Worm (Caenorhabditis elegans) whole organism, late embryonic: ENCODE measurements around the gene Y39F10C.3.

Source experiments
- K02D7.2 ChIP-seq: sonication (generic microtip); optimal IDR thresholded peaks from 2 replicates; lab custom pipeline; 2017; ENCODE audit warnings: mild to moderate bottlenecking, missing genetic modification characterization, missing compliant biosample characterization
- ahr-1 ChIP-seq: sonication (generic microtip); optimal IDR thresholded peaks from 2 replicates; lab custom pipeline; 2016; ENCODE audit warnings: missing genetic modification characterization, missing compliant biosample characterization
- ama-1 ChIP-seq: fragments of 150-350 bp; optimal IDR thresholded peaks from 2 replicates; lab custom pipeline; 2014
- ceh-19 ChIP-seq: fragments of 200-800 bp; sonication (Bioruptor generic); optimal IDR thresholded peaks from 2 replicates; lab custom pipeline; 2018; ENCODE audit warnings: mild to moderate bottlenecking, missing genetic modification characterization, missing compliant biosample characterization
- ceh-2 ChIP-seq: sonication (generic microtip); optimal IDR thresholded peaks from 2 replicates; lab custom pipeline; 2016; ENCODE audit warnings: missing genotype, missing genetic modification characterization, missing compliant biosample characterization
- ceh-34 ChIP-seq: sonication (generic microtip); optimal IDR thresholded peaks from 2 replicates; lab custom pipeline; 2016; ENCODE audit warnings: mild to moderate bottlenecking, missing genetic modification characterization, missing compliant biosample characterization
- ceh-9 ChIP-seq: sonication (generic microtip); optimal IDR thresholded peaks from 2 replicates; lab custom pipeline; 2016; ENCODE audit warnings: mild to moderate bottlenecking, missing genetic modification characterization, inconsistent platforms, missing compliant biosample characterization
- dmd-4 ChIP-seq: sonication (generic microtip); optimal IDR thresholded peaks from 2 replicates; lab custom pipeline; 2016; ENCODE audit warnings: borderline replicate concordance, missing genetic modification characterization, missing compliant biosample characterization
- dve-1 ChIP-seq: sonication (generic microtip); optimal IDR thresholded peaks from 2 replicates; lab custom pipeline; 2017; ENCODE audit warnings: antibody characterized with exemption, mild to moderate bottlenecking, missing genetic modification characterization, missing compliant biosample characterization
- elt-2 ChIP-seq: sonication (generic microtip); optimal IDR thresholded peaks from 2 replicates; lab custom pipeline; 2016; ENCODE audit warnings: missing genetic modification reagents, missing genetic modification characterization, missing compliant biosample characterization
- elt-4 ChIP-seq: sonication (generic microtip); optimal IDR thresholded peaks from 2 replicates; lab custom pipeline; 2016; ENCODE audit warnings: missing genetic modification characterization, missing compliant biosample characterization
- fkh-6 ChIP-seq: sonication (generic microtip); optimal IDR thresholded peaks from 2 replicates; lab custom pipeline; 2016; ENCODE audit warnings: missing genetic modification characterization, missing compliant biosample characterization
- hlh-15 ChIP-seq: sonication (generic microtip); optimal IDR thresholded peaks from 2 replicates; lab custom pipeline; 2016; ENCODE audit warnings: missing genetic modification characterization, missing compliant biosample characterization
- hlh-6 ChIP-seq: sonication (generic microtip); optimal IDR thresholded peaks from 2 replicates; lab custom pipeline; 2016; ENCODE audit warnings: missing genotype, missing genetic modification characterization, missing compliant biosample characterization
- hlh-8 ChIP-seq: sonication (generic microtip); optimal IDR thresholded peaks from 2 replicates; lab custom pipeline; 2016; ENCODE audit warnings: missing genotype, missing genetic modification characterization, missing compliant biosample characterization
- lim-6 ChIP-seq: sonication (generic microtip); optimal IDR thresholded peaks from 2 replicates; lab custom pipeline; 2016; ENCODE audit warnings: missing genetic modification characterization, missing compliant biosample characterization
- mec-3 ChIP-seq: sonication (generic microtip); optimal IDR thresholded peaks from 2 replicates; lab custom pipeline; 2016; ENCODE audit warnings: borderline replicate concordance, missing genetic modification characterization, missing compliant biosample characterization
- nfya-1 ChIP-seq: sonication (generic microtip); optimal IDR thresholded peaks from 2 replicates; lab custom pipeline; 2017; ENCODE audit warnings: missing genetic modification characterization, mild to moderate bottlenecking, missing compliant biosample characterization, antibody characterized with exemption, moderate library complexity
- nhr-11 ChIP-seq: fragments of 150-350 bp; optimal IDR thresholded peaks from 2 replicates; lab custom pipeline; 2014; ENCODE audit warnings: missing biosample characterization, missing genetic modification characterization
- nhr-232 ChIP-seq: sonication (generic microtip); optimal IDR thresholded peaks from 2 replicates; lab custom pipeline; 2016; ENCODE audit warnings: missing genetic modification characterization, missing compliant biosample characterization
- npax-4 ChIP-seq: sonication (generic microtip); optimal IDR thresholded peaks from 2 replicates; lab custom pipeline; 2016; ENCODE audit warnings: missing genetic modification characterization, missing compliant biosample characterization
- odd-2 ChIP-seq: sonication (generic microtip); optimal IDR thresholded peaks from 2 replicates; lab custom pipeline; 2017; ENCODE audit warnings: antibody characterized with exemption, mild to moderate bottlenecking, missing genetic modification characterization, missing compliant biosample characterization
- pag-3 ChIP-seq: sonication (generic microtip); optimal IDR thresholded peaks from 2 replicates; lab custom pipeline; 2016; ENCODE audit warnings: missing compliant biosample characterization, missing genetic modification characterization, borderline replicate concordance
- pax-1 ChIP-seq: fragments of 150-350 bp; optimal IDR thresholded peaks from 2 replicates; lab custom pipeline; 2014; ENCODE audit warnings: missing biosample characterization, missing genetic modification characterization
- pqm-1 ChIP-seq: sonication (generic microtip); optimal IDR thresholded peaks from 2 replicates; lab custom pipeline; 2016; ENCODE audit warnings: missing genetic modification characterization, missing compliant biosample characterization
- sdc-2 ChIP-seq: sonication (generic microtip); optimal IDR thresholded peaks from 2 replicates; lab custom pipeline; 2016; ENCODE audit warnings: missing genotype, missing genetic modification characterization, missing compliant biosample characterization
- sox-2 ChIP-seq: fragments of 200-800 bp; sonication (Bioruptor generic); IDR thresholded peaks from 2 replicates; pipeline ENCODE4 v1.3.6; 2022; ENCODE audit warnings: missing genetic modification reagents, missing genetic modification characterization, missing compliant biosample characterization
- sox-4 ChIP-seq: sonication (generic microtip); optimal IDR thresholded peaks from 2 replicates; lab custom pipeline; 2017; ENCODE audit warnings: mild to moderate bottlenecking, missing genetic modification characterization, inconsistent platforms, missing compliant biosample characterization
- tbx-2 ChIP-seq: sonication (generic microtip); optimal IDR thresholded peaks from 2 replicates; lab custom pipeline; 2016; ENCODE audit warnings: missing genetic modification characterization, missing compliant biosample characterization
- ttx-3 ChIP-seq: sonication (generic microtip); optimal IDR thresholded peaks from 2 replicates; lab custom pipeline; 2016; ENCODE audit warnings: missing genetic modification reagents, missing genetic modification characterization, missing compliant biosample characterization
- unc-3 ChIP-seq, 2 experiments: fragments of 200-800 bp in 1 of 2; sonication (Bioruptor generic) in 1 of 2; sonication (generic microtip) in 1 of 2; conservative IDR thresholded peaks in 1 of 2; optimal IDR thresholded peaks in 1 of 2; 2 replicates each; pipeline versions ENCODE4 v1.3.6 to Lab custom; 2016 to 2022; ENCODE audit warnings: missing compliant biosample characterization in 2 of 2, missing genetic modification characterization in 2 of 2, missing genetic modification reagents in 1 of 2
- unc-42 ChIP-seq: sonication (generic microtip); optimal IDR thresholded peaks from 2 replicates; lab custom pipeline; 2016; ENCODE audit warnings: missing genotype, missing genetic modification characterization, missing compliant biosample characterization
- unc-86 ChIP-seq: sonication (generic microtip); optimal IDR thresholded peaks from 2 replicates; lab custom pipeline; 2016; ENCODE audit warnings: missing genetic modification characterization, missing compliant biosample characterization

The Y39F10C.3 gene

DNA sequence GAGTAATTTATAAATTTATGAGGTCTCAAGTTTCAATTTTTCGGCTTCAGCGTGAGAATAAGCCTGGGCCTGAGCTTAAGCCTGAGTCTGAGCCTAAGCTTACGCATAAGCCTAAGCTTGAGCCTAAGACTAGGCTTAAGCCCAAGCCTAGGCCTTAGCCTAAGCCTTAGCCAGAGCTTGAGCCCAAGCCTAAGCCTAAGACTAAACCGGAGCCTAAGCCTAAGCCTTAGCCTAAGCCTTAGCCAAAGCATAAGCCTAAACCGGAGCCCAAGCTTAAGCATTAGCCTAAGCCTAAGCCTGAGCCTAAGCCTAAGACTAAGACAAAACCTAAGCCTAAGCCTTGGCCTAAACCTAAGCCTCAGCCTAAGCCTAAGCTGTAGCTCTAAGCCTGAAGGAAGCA lies 30.5 kb upstream of the Y39F10C.3 start:
- no peak for TF ChIP-seq ceh-19
- peak; percentile 80 for TF ChIP-seq dve-1 (tag; lab: Kevin White, UChicago)

DNA sequence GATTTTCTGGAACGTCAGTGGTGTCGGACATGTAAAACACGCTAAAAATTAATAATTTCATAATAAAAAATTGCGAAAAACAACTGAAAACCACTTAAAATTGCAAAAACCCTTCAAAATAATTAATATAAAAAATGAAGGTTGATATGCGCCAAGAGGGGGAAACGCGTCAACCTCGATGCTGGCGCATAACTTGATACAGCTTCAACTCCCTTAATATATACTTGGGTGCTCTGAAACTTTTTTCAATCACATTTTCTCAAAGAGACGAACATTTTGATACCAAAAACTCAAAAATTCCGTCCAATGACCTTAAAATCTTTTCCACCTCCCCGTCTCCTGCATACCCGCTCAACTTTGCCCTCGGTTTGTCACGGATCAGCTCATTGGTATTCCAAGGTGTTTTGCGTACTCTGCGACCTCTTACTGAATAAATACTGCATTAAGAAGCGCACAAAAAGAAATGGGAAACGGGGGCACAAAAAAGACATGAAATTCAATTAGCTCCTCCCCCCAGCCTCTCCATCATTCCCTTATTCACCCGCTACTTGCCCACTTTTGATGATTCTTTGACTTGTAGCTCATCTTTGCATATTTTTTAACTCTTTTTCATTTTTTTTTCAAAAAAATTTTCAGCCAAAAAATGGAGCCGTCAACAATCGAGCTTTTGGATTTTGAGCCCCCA lies 23.8 kb upstream of the Y39F10C.3 start, which contains the start of the genes K07E8.7 and frpr-14:
K07E8.7 (minus strand) TSS at position 47 of the 685 bp plus-strand sequence.
frpr-14 (plus strand) TSS at position 635 of the 685 bp plus-strand sequence.
- TF ChIP-seq ceh-2 (tag; lab: Kevin White, UChicago) (no peak), K02D7.2 (no peak), hlh-8 (no peak), ahr-1 (no peak), unc-42 (tag; lab: Kevin White, UChicago) (peak; percentile 27)

DNA sequence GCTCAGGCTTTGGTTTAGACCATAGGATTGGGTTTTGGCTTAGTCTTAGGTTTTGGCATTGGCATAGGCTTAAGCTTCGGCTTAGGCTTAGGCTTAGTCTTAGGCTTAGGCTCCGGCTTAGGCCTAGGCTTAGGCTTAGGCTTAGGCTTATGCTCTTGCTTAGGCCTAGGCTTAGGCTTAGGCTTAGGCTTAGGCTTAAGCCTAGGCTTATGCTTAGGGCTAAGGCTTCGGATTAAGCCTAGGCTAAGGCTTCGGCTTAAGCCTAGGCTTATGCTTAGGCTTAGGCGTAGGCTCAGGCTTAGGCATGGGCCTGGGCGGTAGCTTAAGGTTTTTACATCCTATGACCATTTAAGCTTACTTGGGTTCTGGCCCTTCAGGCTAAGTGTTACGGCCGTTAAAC lies 22.9 kb upstream of the Y39F10C.3 start:
- peak; percentile 24 for TF ChIP-seq mec-3 (tag; lab: Kevin White, UChicago)
- TF ChIP-seq ceh-9 (tag; lab: Kevin White, UChicago), result no peak
- peak; percentile 79 for TF ChIP-seq dve-1 (tag; lab: Kevin White, UChicago)
- TF ChIP-seq elt-2 (tag; lab: Kevin White, UChicago), result no peak
- no peak for TF ChIP-seq pag-3 (tag; lab: Kevin White, UChicago)
- no peak for TF ChIP-seq ttx-3
- no peak for TF ChIP-seq hlh-8
- TF ChIP-seq ceh-19, result no peak
- no peak for TF ChIP-seq pqm-1
- no peak for TF ChIP-seq unc-42 (tag; lab: Kevin White, UChicago)
- no peak for TF ChIP-seq pax-1 (tag; lab: Kevin White, UChicago)

DNA sequence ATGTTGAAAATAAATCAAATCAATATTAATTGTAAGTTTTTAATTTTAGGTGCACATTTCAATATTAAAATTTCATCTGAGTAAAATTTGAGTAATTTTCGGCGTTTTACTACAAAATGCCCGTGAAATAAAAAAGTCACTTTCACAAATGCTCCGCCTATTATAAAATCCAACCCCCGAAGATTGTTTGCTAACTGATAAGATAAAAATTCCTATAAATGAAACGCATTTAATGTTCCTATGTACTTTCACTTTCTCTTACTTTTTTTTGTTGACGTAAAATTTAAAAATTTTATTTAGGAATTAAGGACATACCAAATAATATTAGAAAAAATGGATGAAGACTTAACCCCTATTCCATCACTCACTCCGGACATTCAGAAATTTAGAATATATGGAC lies 15.8 kb upstream of the Y39F10C.3 start, which contains the start of gene sdz-24:
sdz-24 (plus strand) TSS at position 301 of the 400 bp plus-strand sequence.
- no peak for TF ChIP-seq hlh-15 (tag; lab: Kevin White, UChicago)
- TF ChIP-seq pag-3 (tag; lab: Kevin White, UChicago), result no peak
- TF ChIP-seq fkh-6 (tag; lab: Kevin White, UChicago), result no peak
- no peak for TF ChIP-seq nhr-232 (tag; lab: Kevin White, UChicago)
- no peak for TF ChIP-seq unc-3 (GFP tag; conservative IDR thresholded peaks at IDR 0.05; lab: Robert Waterston, UW)
- TF ChIP-seq unc-3 (tag; optimal IDR thresholded peaks at IDR 0.05; lab: Kevin White, UChicago), result no peak
- TF ChIP-seq npax-4 (tag; lab: Kevin White, UChicago), result no peak
- no peak for TF ChIP-seq ceh-19
- TF ChIP-seq sdc-2 (tag; lab: Kevin White, UChicago), result no peak
- no peak for TF ChIP-seq unc-42 (tag; lab: Kevin White, UChicago)

DNA sequence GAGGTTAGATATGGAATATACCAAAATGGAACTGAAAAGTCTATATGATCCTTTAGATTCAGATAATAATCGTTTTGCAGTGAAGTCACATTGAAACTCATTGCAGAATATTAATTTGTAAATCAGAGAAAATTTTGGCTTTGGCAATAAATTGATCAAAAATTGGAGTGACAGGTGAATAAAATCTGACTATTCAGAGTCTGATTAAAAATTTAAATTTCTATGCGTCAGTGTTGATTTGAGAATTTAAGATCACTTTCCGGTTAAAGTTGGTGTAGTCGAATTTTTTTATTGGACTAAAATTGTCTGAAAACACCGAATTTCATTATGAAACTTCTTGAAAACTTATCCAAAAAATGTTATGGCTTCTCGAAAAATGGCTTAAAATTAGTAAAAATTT lies 12.5 kb upstream of the Y39F10C.3 start, which contains the start of gene sri-45:
sri-45 (minus strand) TSS at position 101 of the 400 bp plus-strand sequence.
- no peak for TF ChIP-seq hlh-6 (tag; lab: Kevin White, UChicago)
- no peak for TF ChIP-seq lim-6
- no peak for TF ChIP-seq hlh-15 (tag; lab: Kevin White, UChicago)
- TF ChIP-seq ttx-3, result no peak
- TF ChIP-seq odd-2 (tag; lab: Kevin White, UChicago), result no peak
- TF ChIP-seq ama-1, result no peak
- no peak for TF ChIP-seq tbx-2 (tag; lab: Kevin White, UChicago)
- no peak for TF ChIP-seq ceh-34 (tag; lab: Kevin White, UChicago)
- TF ChIP-seq unc-42 (tag; lab: Kevin White, UChicago), result no peak
- no peak for TF ChIP-seq npax-4 (tag; lab: Kevin White, UChicago)
- no peak for TF ChIP-seq sox-2 (GFP tag; lab: Robert Waterston, UW)
- TF ChIP-seq nhr-11 (tag; lab: Kevin White, UChicago), result no peak
- no peak for TF ChIP-seq unc-86
- no peak for TF ChIP-seq dmd-4 (tag; lab: Kevin White, UChicago)
- no peak for TF ChIP-seq sox-4 (tag; lab: Kevin White, UChicago)
- no peak for TF ChIP-seq nfya-1 (tag; lab: Kevin White, UChicago)
- no peak for TF ChIP-seq elt-4 (tag; lab: Kevin White, UChicago)
